Fruit fly (Drosophila melanogaster) whole organism, embryonic: ENCODE results near the gene AstC-R2.

Source experiments
- Asciz ChIP-seq: fragments of 200-800 bp; sonication (Bioruptor generic); optimal IDR thresholded peaks from 2 replicates; lab custom pipeline; 2017; ENCODE audit warnings: missing biosample characterization, mild to moderate bottlenecking, missing genetic modification characterization, missing genetic modification reagents
- Awh ChIP-seq: fragments of 200-800 bp; sonication (Bioruptor generic); IDR thresholded peaks from 2 replicates; pipeline ENCODE4, ENCODE4 v1.3.6; 2022; ENCODE audit warnings: missing biosample characterization, missing genetic modification characterization
- BtbVII ChIP-seq: fragments of 200-800 bp; sonication (Bioruptor generic); optimal IDR thresholded peaks from 3 replicates; lab custom pipeline; 2017; ENCODE audit warnings: missing biosample characterization, mild to moderate bottlenecking, missing genetic modification characterization
- CG10979 ChIP-seq: fragments of 200-800 bp; sonication (Bioruptor generic); optimal IDR thresholded peaks from 2 replicates; lab custom pipeline; 2018; ENCODE audit warnings: missing biosample characterization, mild to moderate bottlenecking, missing genetic modification characterization, moderate library complexity
- CG11398 ChIP-seq: fragments of 200-800 bp; sonication (Bioruptor generic); optimal IDR thresholded peaks from 2 replicates; lab custom pipeline; 2016; ENCODE audit warnings: missing biosample characterization, missing genetic modification characterization
- CG11504 ChIP-seq: fragments of 200-800 bp; sonication (Bioruptor generic); optimal IDR thresholded peaks from 3 replicates; lab custom pipeline; 2019; ENCODE audit warnings: missing biosample characterization, mild to moderate bottlenecking, missing genetic modification characterization, moderate library complexity
- CG12104 ChIP-seq: fragments of 200-800 bp; sonication (Bioruptor generic); optimal IDR thresholded peaks from 3 replicates; lab custom pipeline; 2016; ENCODE audit warnings: missing biosample characterization, missing genetic modification characterization
- CG15601 ChIP-seq: fragments of 200-800 bp; sonication (Bioruptor generic); optimal IDR thresholded peaks from 3 replicates; lab custom pipeline; 2019; ENCODE audit warnings: missing biosample characterization, mild to moderate bottlenecking, missing genetic modification characterization, moderate library complexity
- CG17612 ChIP-seq: fragments of 200-800 bp; sonication (Bioruptor generic); IDR thresholded peaks from 2 replicates; pipeline ENCODE4 v1.3.6; 2022; ENCODE audit warnings: missing biosample characterization, missing genetic modification characterization
- CG18599 ChIP-seq: fragments of 200-800 bp; sonication (Bioruptor generic); optimal IDR thresholded peaks from 3 replicates; lab custom pipeline; 2017; ENCODE audit warnings: missing biosample characterization, missing genetic modification characterization, mild to moderate bottlenecking, moderate library complexity, missing genetic modification reagents
- CG2199 ChIP-seq: fragments of 200-800 bp; sonication (Bioruptor generic); IDR thresholded peaks from 3 replicates; pipeline ENCODE4 v1.3.6; 2022; ENCODE audit warnings: missing biosample characterization, missing genetic modification characterization
- CG30431 ChIP-seq: fragments of 200-800 bp; sonication (Bioruptor generic); optimal IDR thresholded peaks from 2 replicates; lab custom pipeline; 2017; ENCODE audit warnings: missing biosample characterization, missing genetic modification characterization
- CG31224 ChIP-seq: fragments of 200-800 bp; sonication (Bioruptor generic); IDR thresholded peaks from 2 replicates; pipeline ENCODE4 v1.3.6; 2022; ENCODE audit warnings: missing biosample characterization, missing genetic modification characterization
- CG3995 ChIP-seq: fragments of 200-800 bp; sonication (Bioruptor generic); optimal IDR thresholded peaks from 3 replicates; lab custom pipeline; 2016; ENCODE audit warnings: missing biosample characterization, missing genetic modification characterization
- CG6791 ChIP-seq: fragments of 200-800 bp; sonication (Bioruptor generic); IDR thresholded peaks from 3 replicates; pipeline ENCODE4 v1.3.6; 2022; ENCODE audit warnings: missing biosample characterization, missing genetic modification characterization; ENCODE audit not compliant: partially characterized antibody
- CG7963 ChIP-seq: fragments of 200-800 bp; sonication (Bioruptor generic); IDR thresholded peaks from 3 replicates; pipeline ENCODE4 v1.3.6; 2022; ENCODE audit warnings: missing biosample characterization, missing genetic modification characterization; ENCODE audit not compliant: partially characterized antibody
- CG8765 ChIP-seq: fragments of 200-800 bp; sonication (Bioruptor generic); IDR thresholded peaks from 2 replicates; pipeline ENCODE4 v1.3.6; 2022; ENCODE audit warnings: missing biosample characterization, missing genetic modification characterization
- CG9437 ChIP-seq: fragments of 200-800 bp; sonication (Bioruptor generic); optimal IDR thresholded peaks from 2 replicates; lab custom pipeline; 2018; ENCODE audit warnings: missing biosample characterization, mild to moderate bottlenecking, missing genetic modification characterization
- D19A ChIP-seq: fragments of 200-800 bp; optimal IDR thresholded peaks from 3 replicates; lab custom pipeline; 2019; ENCODE audit warnings: missing biosample characterization, mild to moderate bottlenecking, missing genetic modification characterization, moderate library complexity
- Deaf1 ChIP-seq: fragments of 200-800 bp; optimal IDR thresholded peaks from 3 replicates; lab custom pipeline; 2019; ENCODE audit warnings: missing biosample characterization, mild to moderate bottlenecking, missing genetic modification characterization, moderate library complexity
- Dref ChIP-seq: fragments of 200-800 bp; sonication (Bioruptor generic); IDR thresholded peaks from 2 replicates; pipeline ENCODE4 v1.3.6; 2022; ENCODE audit warnings: missing biosample characterization, missing genetic modification characterization
- E2f2 ChIP-seq: fragments of 200-800 bp; sonication (Bioruptor generic); IDR thresholded peaks from 2 replicates; pipeline ENCODE4 v1.3.6; 2022; ENCODE audit warnings: missing biosample characterization, missing genetic modification characterization
- Ets97D ChIP-seq: fragments of 200-800 bp; sonication (Bioruptor generic); optimal IDR thresholded peaks from 3 replicates; lab custom pipeline; 2016; ENCODE audit warnings: missing biosample characterization, missing genetic modification characterization
- GATAe ChIP-seq: fragments of 200-800 bp; sonication (Bioruptor generic); conservative IDR thresholded peaks from 2 replicates; pipeline ENCODE4 v1.3.6; 2022; ENCODE audit warnings: missing biosample characterization, missing genetic modification characterization
- HmgD ChIP-seq: fragments of 200-800 bp; sonication (Bioruptor generic); optimal IDR thresholded peaks from 3 replicates; lab custom pipeline; 2016; ENCODE audit warnings: missing biosample characterization, missing genetic modification characterization
- Hmx ChIP-seq: fragments of 200-800 bp; sonication (Bioruptor generic); optimal IDR thresholded peaks from 2 replicates; lab custom pipeline; 2016; ENCODE audit warnings: missing biosample characterization, missing genetic modification characterization
- Kr ChIP-seq: fragments of 200-800 bp; sonication (Bioruptor generic); optimal IDR thresholded peaks from 2 replicates; lab custom pipeline; 2017; ENCODE audit warnings: missing biosample characterization, mild to moderate bottlenecking, missing genetic modification characterization
- Nf-YB ChIP-seq: fragments of 200-800 bp; sonication (Bioruptor generic); optimal IDR thresholded peaks from 3 replicates; lab custom pipeline; 2019; ENCODE audit warnings: missing biosample characterization, mild to moderate bottlenecking, missing genetic modification characterization, moderate library complexity
- Nf-YC ChIP-seq: fragments of 200-800 bp; optimal IDR thresholded peaks from 3 replicates; lab custom pipeline; 2019; ENCODE audit warnings: missing biosample characterization, mild to moderate bottlenecking, missing genetic modification characterization, moderate library complexity
- Oli ChIP-seq: fragments of 200-800 bp; sonication (Bioruptor generic); optimal IDR thresholded peaks from 2 replicates; lab custom pipeline; 2018; ENCODE audit warnings: missing biosample characterization, mild to moderate bottlenecking, missing genetic modification characterization, moderate library complexity
- Scr ChIP-seq: fragments of 200-800 bp; sonication (Bioruptor generic); IDR thresholded peaks from 2 replicates; pipeline ENCODE4 v1.3.6; 2022; ENCODE audit warnings: missing biosample characterization, missing genetic modification characterization; ENCODE audit not compliant: partially characterized antibody
- Six4 ChIP-seq: fragments of 200-800 bp; sonication (Bioruptor generic); optimal IDR thresholded peaks from 2 replicates; lab custom pipeline; 2016; ENCODE audit warnings: missing biosample characterization, missing genetic modification characterization
- Tbp ChIP-seq: fragments of >200 bp; optimal IDR thresholded peaks from 2 replicates; lab custom pipeline; 2018; ENCODE audit warnings: missing biosample characterization, missing genetic modification characterization
- chm ChIP-seq: fragments of 200-800 bp; sonication (Bioruptor generic); IDR thresholded peaks from 2 replicates; pipeline ENCODE4 v1.3.6; 2022; ENCODE audit warnings: missing biosample characterization, missing genetic modification characterization
- cwo ChIP-seq: fragments of 200-800 bp; sonication (Bioruptor generic); optimal IDR thresholded peaks from 3 replicates; lab custom pipeline; 2017; ENCODE audit warnings: missing biosample characterization, missing genetic modification characterization, mild to moderate bottlenecking, moderate library complexity, missing genetic modification reagents
- gem ChIP-seq: fragments of 200-800 bp; sonication (Bioruptor generic); optimal IDR thresholded peaks from 2 replicates; lab custom pipeline; 2019; ENCODE audit warnings: missing biosample characterization, mild to moderate bottlenecking, missing genetic modification characterization, moderate library complexity
- grau ChIP-seq: fragments of 200-800 bp; optimal IDR thresholded peaks from 3 replicates; lab custom pipeline; 2019; ENCODE audit warnings: missing biosample characterization, mild to moderate bottlenecking, missing genetic modification characterization, moderate library complexity
- grn ChIP-seq: fragments of 200-800 bp; sonication (Bioruptor generic); optimal IDR thresholded peaks from 3 replicates; lab custom pipeline; 2017; ENCODE audit warnings: missing biosample characterization, missing genetic modification characterization
- p53 ChIP-seq: fragments of 200-800 bp; sonication (Bioruptor generic); optimal IDR thresholded peaks from 2 replicates; lab custom pipeline; 2016; ENCODE audit warnings: missing biosample characterization, missing genetic modification characterization
- phol ChIP-seq: fragments of 200-800 bp; sonication (Bioruptor generic); optimal IDR thresholded peaks from 3 replicates; lab custom pipeline; 2018; ENCODE audit warnings: missing biosample characterization, mild to moderate bottlenecking, missing genetic modification characterization, moderate library complexity
- pros ChIP-seq: fragments of 200-800 bp; sonication (Bioruptor generic); optimal IDR thresholded peaks from 3 replicates; lab custom pipeline; 2019; ENCODE audit warnings: missing biosample characterization, mild to moderate bottlenecking, missing genetic modification characterization, moderate library complexity
- sc ChIP-seq, 3 experiments: fragments of >200 bp in 2 of 3; fragments of 200-800 bp in 1 of 3; sonication (Bioruptor generic) in 1 of 3; optimal IDR thresholded peaks; 2 replicates in 2 of 3; 3 replicates in 1 of 3; lab custom pipeline; 2017; ENCODE audit warnings: mild to moderate bottlenecking in 1 of 3, missing biosample characterization in 1 of 3, missing genetic modification characterization in 1 of 3, missing genetic modification reagents in 1 of 3
- sens ChIP-seq: fragments of 200-800 bp; sonication (Bioruptor generic); peaks from one replicate; lab custom pipeline; 2016; ENCODE audit warnings: missing biosample characterization, missing genetic modification characterization
- seq ChIP-seq: fragments of 200-800 bp; sonication (Bioruptor generic); IDR thresholded peaks from 2 replicates; pipeline ENCODE4 v1.3.6; 2022; ENCODE audit warnings: missing biosample characterization, missing genetic modification characterization
- twi ChIP-seq: fragments of 200-800 bp; optimal IDR thresholded peaks from 2 replicates; lab custom pipeline; 2019; ENCODE audit warnings: missing biosample characterization, mild to moderate bottlenecking, missing genetic modification characterization, moderate library complexity
- unc-4 ChIP-seq: fragments of 200-800 bp; sonication (Bioruptor generic); IDR thresholded peaks from 2 replicates; pipeline ENCODE4 v1.3.6; 2022; ENCODE audit warnings: missing biosample characterization, missing genetic modification characterization; ENCODE audit not compliant: partially characterized antibody

The AstC-R2 gene

dm6 chr3L:18460317-18460912, 41.9 kb downstream of the AstC-R2 start (continued):
- TF ChIP-seq phol (tag; lab: Kevin White, UChicago) (no peak), Hmx (GFP tag; lab: Kevin White, UChicago) (no peak), CG31224 (GFP tag; lab: Robert Waterston, UW) (no peak), CG12104 (GFP tag; lab: Kevin White, UChicago) (no peak), Nf-YB (no peak), E2f2 (GFP tag; lab: Robert Waterston, UW) (peak; percentile 11; the same call in 1 of the 2 replicates), Ets97D (no peak), CG10979 (tag; lab: Kevin White, UChicago) (no peak), BtbVII (GFP tag; lab: Kevin White, UChicago) (no peak), CG15601 (no peak), Scr (GFP tag; lab: Robert Waterston, UW) (0 out of 2 replicates have a peak, but pooled peaks have one; percentile 1), grn (GFP tag; lab: Kevin White, UChicago) (no peak), Asciz (GFP tag; lab: Kevin White, UChicago) (no peak)

- TF ChIP-seq D19A (tag; lab: Kevin White, UChicago) (peak; percentile 92), CG11504 (tag; lab: Kevin White, UChicago) (peak; percentile 10), pros (GFP tag; lab: Kevin White, UChicago) (no peak), gem (tag; lab: Kevin White, UChicago) (peak; percentile 10)
Measured at dm6 chr3L:18449691-18450090, 52.7 kb downstream of the AstC-R2 start.

- TF ChIP-seq CG11398 (GFP tag; lab: Kevin White, UChicago): no peak
- no peak for TF ChIP-seq CG3995 (GFP tag; lab: Kevin White, UChicago)
- no peak for TF ChIP-seq sc (optimal IDR thresholded peaks at IDR 0.05; lab: Kevin White, UChicago)
- TF ChIP-seq sc (GFP tag; optimal IDR thresholded peaks at IDR 0.05; lab: Kevin White, UChicago): no peak
- TF ChIP-seq CG9437 (GFP tag; lab: Kevin White, UChicago): peak; percentile 98
- TF ChIP-seq Deaf1 (tag; lab: Kevin White, UChicago): peak; percentile 40
- TF ChIP-seq CG18599 (GFP tag; lab: Kevin White, UChicago): no peak
- TF ChIP-seq p53 (GFP tag; lab: Kevin White, UChicago): no peak
- peak; percentile 67 for TF ChIP-seq cwo (GFP tag; lab: Kevin White, UChicago)
- peak; percentile 62; the same call in 1 of the 2 replicates for TF ChIP-seq chm (GFP tag; lab: Robert Waterston, UW)
- no peak for TF ChIP-seq HmgD (GFP tag; lab: Kevin White, UChicago)
- no peak for TF ChIP-seq Oli (tag; lab: Kevin White, UChicago)
- TF ChIP-seq Tbp (GFP tag; lab: Kevin White, UChicago): peak; percentile 94
- peak; percentile 55; the same call in 1 of the 3 replicates for TF ChIP-seq CG6791
- 0 out of 3 replicates have a peak, but pooled peaks have one; percentile 8 for TF ChIP-seq CG7963 (GFP tag; lab: Robert Waterston, UW)
- TF ChIP-seq CG17612 (GFP tag; lab: Robert Waterston, UW): no peak
- no peak for TF ChIP-seq Six4 (GFP tag; lab: Kevin White, UChicago)
- TF ChIP-seq Kr (GFP tag; lab: Kevin White, UChicago): peak; percentile 41
- peak; percentile 61 for TF ChIP-seq sens
- TF ChIP-seq GATAe (GFP tag; lab: Robert Waterston, UW): no peak
- TF ChIP-seq CG2199 (GFP tag; lab: Robert Waterston, UW): 0 out of 3 replicates have a peak, but pooled peaks have one; percentile 52
- TF ChIP-seq twi (tag; lab: Kevin White, UChicago): peak; percentile 7
- TF ChIP-seq Nf-YC (tag; lab: Kevin White, UChicago): peak; percentile 80
- TF ChIP-seq Dref (GFP tag; lab: Robert Waterston, UW): no peak
- TF ChIP-seq pros (GFP tag; lab: Kevin White, UChicago): peak; percentile 56
- TF ChIP-seq seq (GFP tag; lab: Robert Waterston, UW): peak; percentile 86
- TF ChIP-seq grau (tag; lab: Kevin White, UChicago): no peak
- no peak for TF ChIP-seq CG8765 (GFP tag; lab: Robert Waterston, UW)
- no peak for TF ChIP-seq CG30431 (GFP tag; lab: Kevin White, UChicago)
- TF ChIP-seq unc-4: no peak
- no peak for TF ChIP-seq Awh (GFP tag; lab: Robert Waterston, UW)
Measured at dm6 chr3L:18439809-18440256, 62.5 kb downstream of the AstC-R2 start, which contains the start of gene skl. Gene skl (minus strand): TSS chr3L:18439942.
